Worm (Caenorhabditis elegans) whole organism, L4 larva: ENCODE measurements around the gene twk-44.

Source experiments
- F26F4.8 ChIP-seq: fragments of 200-800 bp; sonication (Bioruptor generic); conservative IDR thresholded peaks from 2 replicates; pipeline ENCODE4 v1.3.6; 2022; ENCODE audit warnings: missing genetic modification characterization, missing compliant biosample characterization
- F49E8.2 ChIP-seq: sonication (generic microtip); optimal IDR thresholded peaks from 2 replicates; lab custom pipeline; 2016; ENCODE audit warnings: missing compliant biosample characterization, mild to moderate bottlenecking, missing genetic modification characterization, borderline replicate concordance
- R02D3.7 ChIP-seq: fragments of 150-350 bp; sonication (generic microtip); optimal IDR thresholded peaks from 3 replicates; lab custom pipeline; 2014; ENCODE audit warnings: missing biosample characterization, missing genetic modification characterization
- T26A8.4 ChIP-seq: fragments of 200-800 bp; sonication (Bioruptor generic); IDR thresholded peaks from 2 replicates; pipeline ENCODE4 v1.3.6; 2022; ENCODE audit warnings: missing genetic modification characterization, missing compliant biosample characterization
- Y48G9A.11 ChIP-seq: fragments of 200-800 bp; sonication (Bioruptor generic); IDR thresholded peaks from 2 replicates; pipeline ENCODE4 v1.3.6; 2022; ENCODE audit warnings: missing genetic modification reagents, missing genetic modification characterization, missing compliant biosample characterization
- Y5F2A.4 ChIP-seq: fragments of 200-800 bp; sonication (Bioruptor generic); optimal IDR thresholded peaks from 2 replicates; lab custom pipeline; 2018; ENCODE audit warnings: mild to moderate bottlenecking, missing genetic modification characterization, missing compliant biosample characterization
- ZK337.2 ChIP-seq: fragments of 200-800 bp; sonication (Bioruptor generic); IDR thresholded peaks from 2 replicates; pipeline ENCODE4 v1.3.6; 2022; ENCODE audit warnings: missing genetic modification reagents, missing genetic modification characterization, missing compliant biosample characterization
- aha-1 ChIP-seq: fragments of 150-350 bp; peaks from one replicate; lab custom pipeline; 2014; ENCODE audit warnings: missing biosample characterization, missing genetic modification characterization
- ceh-20 ChIP-seq: fragments of 200-800 bp; sonication (Bioruptor generic); IDR thresholded peaks from 2 replicates; pipeline ENCODE4 v1.3.6; 2022; ENCODE audit warnings: missing genetic modification reagents, missing genetic modification characterization, missing compliant biosample characterization
- ctbp-1 ChIP-seq: fragments of 200-800 bp; sonication (Bioruptor generic); IDR thresholded peaks from 2 replicates; pipeline ENCODE4 v1.3.6; 2022; ENCODE audit warnings: missing genetic modification reagents, missing genetic modification characterization, missing compliant biosample characterization
- daf-12 ChIP-seq: fragments of 150-350 bp; optimal IDR thresholded peaks from 2 replicates; lab custom pipeline; 2014; ENCODE audit warnings: missing biosample characterization, missing genetic modification reagents, missing genetic modification characterization
- daf-16 ChIP-seq, 3 experiments: sonication (generic microtip); optimal IDR thresholded peaks; 2 replicates each; lab custom pipeline; 2016 to 2017; ENCODE audit warnings: missing genetic modification characterization in 3 of 3, missing genetic modification reagents in 3 of 3, mild to moderate bottlenecking in 2 of 3, missing compliant biosample characterization in 2 of 3, missing biosample characterization in 1 of 3, moderate library complexity in 1 of 3
- daf-19 ChIP-seq: fragments of 200-800 bp; sonication (Bioruptor generic); conservative IDR thresholded peaks from 2 replicates; pipeline ENCODE4 v1.3.6; 2022; ENCODE audit warnings: missing genetic modification characterization, missing compliant biosample characterization
- dmd-8 ChIP-seq: fragments of 200-800 bp; sonication (Bioruptor generic); IDR thresholded peaks from 2 replicates; pipeline ENCODE4 v1.3.6; 2022; ENCODE audit warnings: missing genetic modification characterization, missing compliant biosample characterization
- duxl-1 ChIP-seq: sonication (generic microtip); optimal IDR thresholded peaks from 2 replicates; lab custom pipeline; 2016; ENCODE audit warnings: mild to moderate bottlenecking, missing genetic modification characterization, moderate library complexity, missing compliant biosample characterization; ENCODE audit not compliant: poor library complexity
- dve-1 ChIP-seq: sonication (generic microtip); optimal IDR thresholded peaks from 2 replicates; lab custom pipeline; 2017; ENCODE audit warnings: antibody characterized with exemption, mild to moderate bottlenecking, missing genetic modification characterization, missing compliant biosample characterization; ENCODE audit not compliant: insufficient read depth
- egl-27 ChIP-seq: sonication (generic microtip); optimal IDR thresholded peaks from 3 replicates; lab custom pipeline; 2017; ENCODE audit warnings: missing biosample characterization, missing genetic modification reagents, missing genetic modification characterization
- fos-1 ChIP-seq: fragments of 150-350 bp; optimal IDR thresholded peaks from 2 replicates; lab custom pipeline; 2014; ENCODE audit warnings: missing biosample characterization, missing genetic modification characterization
- gei-8 ChIP-seq: fragments of 200-800 bp; sonication (Bioruptor generic); optimal IDR thresholded peaks from 2 replicates; lab custom pipeline; 2018; ENCODE audit warnings: mild to moderate bottlenecking, missing genetic modification characterization, missing compliant biosample characterization
- hif-1 ChIP-seq, 2 experiments: sonication (generic microtip); optimal IDR thresholded peaks; 2 replicates each; lab custom pipeline; 2016 to 2017; ENCODE audit warnings: missing compliant biosample characterization in 2 of 2, missing genetic modification characterization in 2 of 2, missing genetic modification reagents in 2 of 2, missing genotype in 2 of 2, mild to moderate bottlenecking in 1 of 2
- hmg-1.1 ChIP-seq: fragments of 200-800 bp; sonication (Bioruptor generic); IDR thresholded peaks from 2 replicates; pipeline ENCODE4 v1.3.6; 2022; ENCODE audit warnings: missing genetic modification reagents, missing genetic modification characterization, missing compliant biosample characterization
- lim-7 ChIP-seq: fragments of 200-800 bp; sonication (Bioruptor generic); IDR thresholded peaks from 2 replicates; pipeline ENCODE4 v1.3.6; 2022; ENCODE audit warnings: missing genetic modification characterization, missing compliant biosample characterization
- lin-39 ChIP-seq: fragments of 150-350 bp; optimal IDR thresholded peaks from 2 replicates; lab custom pipeline; 2014; ENCODE audit warnings: missing biosample characterization, missing genetic modification reagents, missing genetic modification characterization
- lir-3 ChIP-seq: sonication (generic microtip); optimal IDR thresholded peaks from 2 replicates; lab custom pipeline; 2016; ENCODE audit warnings: mild to moderate bottlenecking, missing genetic modification characterization, missing compliant biosample characterization
- madf-5 ChIP-seq, 2 experiments: fragments of 200-800 bp; sonication (Bioruptor generic); IDR thresholded peaks; 2 replicates each; pipeline ENCODE4 v1.3.6; 2022; ENCODE audit warnings: missing compliant biosample characterization in 2 of 2, missing genetic modification characterization in 2 of 2
- madf-9 ChIP-seq: fragments of 200-800 bp; sonication (Bioruptor generic); conservative IDR thresholded peaks from 2 replicates; pipeline ENCODE4 v1.3.6; 2022; ENCODE audit warnings: missing genetic modification reagents, missing genetic modification characterization, missing compliant biosample characterization
- mxl-3 ChIP-seq: fragments of 200-800 bp; sonication (Bioruptor generic); optimal IDR thresholded peaks from 2 replicates; lab custom pipeline; 2018; ENCODE audit warnings: mild to moderate bottlenecking, missing genetic modification characterization, missing compliant biosample characterization
- nhr-102 ChIP-seq: sonication (generic microtip); optimal IDR thresholded peaks from 2 replicates; lab custom pipeline; 2016; ENCODE audit warnings: mild to moderate bottlenecking, missing genetic modification characterization, moderate library complexity, missing compliant biosample characterization
- nhr-11 ChIP-seq: fragments of 150-350 bp; optimal IDR thresholded peaks from 2 replicates; lab custom pipeline; 2014; ENCODE audit warnings: missing biosample characterization, missing genetic modification characterization
- nhr-237 ChIP-seq: sonication (generic microtip); optimal IDR thresholded peaks from 2 replicates; lab custom pipeline; 2017; ENCODE audit warnings: missing biosample characterization, missing genetic modification characterization
- nhr-25 ChIP-seq: sonication (generic microtip); optimal IDR thresholded peaks from 2 replicates; lab custom pipeline; 2017; ENCODE audit warnings: missing genetic modification characterization, mild to moderate bottlenecking, missing compliant biosample characterization, antibody characterized with exemption, moderate library complexity, borderline replicate concordance; ENCODE audit not compliant: insufficient read depth
- nhr-42 ChIP-seq: fragments of 200-800 bp; sonication (Bioruptor generic); IDR thresholded peaks from 2 replicates; pipeline ENCODE4 v1.3.6; 2022; ENCODE audit warnings: missing genetic modification characterization, missing compliant biosample characterization
- nhr-48 ChIP-seq: sonication (generic microtip); optimal IDR thresholded peaks from 2 replicates; lab custom pipeline; 2016; ENCODE audit warnings: mild to moderate bottlenecking, missing genetic modification characterization, missing compliant biosample characterization
- nhr-76 ChIP-seq: fragments of 150-350 bp; optimal IDR thresholded peaks from 2 replicates; lab custom pipeline; 2014; ENCODE audit warnings: missing biosample characterization, missing genetic modification characterization
- pha-4 ChIP-seq, 2 experiments: fragments of 150-350 bp in 1 of 2; fragments of 200-800 bp in 1 of 2; sonication (Bioruptor generic) in 1 of 2; IDR thresholded peaks in 1 of 2; optimal IDR thresholded peaks in 1 of 2; 2 replicates each; pipeline versions ENCODE4 v1.3.6 to Lab custom; 2014 to 2022; ENCODE audit warnings: missing genetic modification characterization in 2 of 2, missing genetic modification reagents in 2 of 2, missing biosample characterization in 1 of 2, missing compliant biosample characterization in 1 of 2
- php-3 ChIP-seq: fragments of 200-800 bp; sonication (Bioruptor generic); IDR thresholded peaks from 2 replicates; pipeline ENCODE4 v1.3.6; 2022; ENCODE audit warnings: missing genetic modification reagents, missing genetic modification characterization, missing compliant biosample characterization
- rbr-2 ChIP-seq: sonication (generic microtip); optimal IDR thresholded peaks from 2 replicates; lab custom pipeline; 2016; ENCODE audit warnings: missing genotype, missing genetic modification characterization, missing compliant biosample characterization
- saeg-2 ChIP-seq: fragments of 200-800 bp; sonication (Bioruptor generic); IDR thresholded peaks from 2 replicates; pipeline ENCODE4 v1.3.6; 2022; ENCODE audit warnings: missing genetic modification reagents, missing genetic modification characterization, missing compliant biosample characterization
- sdz-12 ChIP-seq: fragments of 200-800 bp; sonication (Bioruptor generic); optimal IDR thresholded peaks from 2 replicates; lab custom pipeline; 2018; ENCODE audit warnings: mild to moderate bottlenecking, missing genetic modification characterization, missing compliant biosample characterization
- skn-1 ChIP-seq: fragments of 150-350 bp; optimal IDR thresholded peaks from 2 replicates; lab custom pipeline; 2014; ENCODE audit warnings: missing biosample characterization, missing genetic modification characterization
- snpc-1.2 ChIP-seq: fragments of 200-800 bp; sonication (Bioruptor generic); IDR thresholded peaks from 2 replicates; pipeline ENCODE4 v1.3.6; 2022; ENCODE audit warnings: missing genetic modification reagents, missing genetic modification characterization, missing compliant biosample characterization
- spr-1 ChIP-seq: sonication (generic microtip); optimal IDR thresholded peaks from 2 replicates; lab custom pipeline; 2016; ENCODE audit warnings: mild to moderate bottlenecking, missing genetic modification characterization, missing compliant biosample characterization
- tra-1 ChIP-seq: fragments of 200-800 bp; sonication (Bioruptor generic); IDR thresholded peaks from 2 replicates; pipeline ENCODE4 v1.3.6; 2022; ENCODE audit warnings: missing genetic modification reagents, missing genetic modification characterization, missing compliant biosample characterization
- unc-130 ChIP-seq: sonication (generic microtip); optimal IDR thresholded peaks from 2 replicates; lab custom pipeline; 2016; ENCODE audit warnings: missing genetic modification reagents, missing genetic modification characterization, missing compliant biosample characterization
- unc-39 ChIP-seq: sonication (generic microtip); optimal IDR thresholded peaks from 2 replicates; lab custom pipeline; 2017; ENCODE audit warnings: missing biosample characterization, missing genetic modification characterization
- vab-7 ChIP-seq: fragments of 200-800 bp; sonication (Bioruptor generic); IDR thresholded peaks from 2 replicates; pipeline ENCODE4 v1.3.6; 2022; ENCODE audit warnings: missing genetic modification reagents, missing genetic modification characterization, missing compliant biosample characterization
- zag-1 ChIP-seq: fragments of 150-350 bp; optimal IDR thresholded peaks from 2 replicates; lab custom pipeline; 2014; ENCODE audit warnings: missing biosample characterization, missing genetic modification characterization
- zip-11 ChIP-seq: fragments of 200-800 bp; sonication (Bioruptor generic); IDR thresholded peaks from 2 replicates; pipeline ENCODE4 v1.3.6; 2022; ENCODE audit warnings: missing genetic modification characterization, missing compliant biosample characterization
- zip-2 ChIP-seq: fragments of 150-350 bp; optimal IDR thresholded peaks from 2 replicates; lab custom pipeline; 2014; ENCODE audit warnings: missing biosample characterization, missing genetic modification characterization

twk-44 gene

ce11 chrX:11645517-11645916 lies 18.6 kb upstream of the twk-44 start (continued):
- TF ChIP-seq snpc-1.2 (GFP tag; lab: Robert Waterston, UW), result no peak; the same call in 1 of the 2 replicates
- TF ChIP-seq nhr-11, result no peak
- TF ChIP-seq aha-1, result no peak
- TF ChIP-seq vab-7 (GFP tag; lab: Robert Waterston, UW), result peak; percentile 72
- peak; percentile 24 for TF ChIP-seq sdz-12
- TF ChIP-seq daf-16 (GFP tag; optimal IDR thresholded peaks at IDR 0.05; lab: Kevin White, UChicago), result peak; percentile 24 to 73
- TF ChIP-seq daf-16 (tag; optimal IDR thresholded peaks at IDR 0.05; lab: Kevin White, UChicago), result no peak
- TF ChIP-seq nhr-76, result no peak
- peak; percentile 73; the same call in 1 of the 2 replicates for TF ChIP-seq dmd-8 (GFP tag; lab: Robert Waterston, UW)
- no peak for TF ChIP-seq gei-8 (GFP tag; lab: Kevin White, UChicago)
- no peak for TF ChIP-seq zip-11
- TF ChIP-seq lir-3, result peak; percentile 56
- TF ChIP-seq tra-1 (GFP tag; lab: Robert Waterston, UW), result peak; percentile 57; the same call in 1 of the 2 replicates
- no peak for TF ChIP-seq skn-1 (tag; lab: Kevin White, UChicago)
- 0 out of 2 replicates have a peak, but pooled peaks have one; percentile 39 for TF ChIP-seq nhr-42
- no peak for TF ChIP-seq saeg-2 (GFP tag; lab: Robert Waterston, UW)
- no peak for TF ChIP-seq zag-1 (tag; lab: Kevin White, UChicago)
- TF ChIP-seq nhr-25 (tag; lab: Kevin White, UChicago), result peak; percentile 26
- no peak for TF ChIP-seq fos-1 (tag; lab: Kevin White, UChicago)
- TF ChIP-seq F26F4.8 (GFP tag; lab: Robert Waterston, UW), result peak; percentile 61; the same call in 1 of the 2 replicates
- peak in 1 of 2 experiments; percentile 24 for TF ChIP-seq hif-1 (tag; optimal IDR thresholded peaks at IDR 0.05; lab: Kevin White, UChicago)
- peak; percentile 67 for TF ChIP-seq hmg-1.1 (GFP tag; lab: Robert Waterston, UW)
- TF ChIP-seq rbr-2 (tag; lab: Kevin White, UChicago), result peak; percentile 33
- peak; percentile 35 for TF ChIP-seq nhr-48 (tag; lab: Kevin White, UChicago)
- TF ChIP-seq pha-4 (GFP tag; IDR thresholded peaks at IDR 0.05; lab: Robert Waterston, UW), result peak; percentile 77; the same call in 1 of the 2 replicates
- TF ChIP-seq pha-4 (tag; optimal IDR thresholded peaks at IDR 0.05; lab: Kevin White, UChicago), result no peak
- TF ChIP-seq ceh-20 (GFP tag; lab: Robert Waterston, UW), result peak; percentile 54; the same call in 1 of the 2 replicates
- TF ChIP-seq T26A8.4 (GFP tag; lab: Robert Waterston, UW), result peak; percentile 80
- peak; percentile 33; the same call in 1 of the 2 replicates for TF ChIP-seq php-3 (GFP tag; lab: Robert Waterston, UW)
- peak; percentile 43 for TF ChIP-seq duxl-1 (tag; lab: Kevin White, UChicago)
- TF ChIP-seq spr-1 (tag; lab: Kevin White, UChicago), result peak; percentile 3
- TF ChIP-seq egl-27 (tag; lab: Kevin White, UChicago), result no peak
- TF ChIP-seq mxl-3 (GFP tag; lab: Kevin White, UChicago), result no peak
- TF ChIP-seq ZK337.2 (GFP tag; lab: Robert Waterston, UW), result 0 out of 2 replicates have a peak, but pooled peaks have one; percentile 29
- TF ChIP-seq madf-5 (GFP tag; IDR thresholded peaks at IDR 0.05; lab: Robert Waterston, UW), result 0 out of 4 replicates have a peak, but pooled peaks have one; percentile 14 to 76
- peak; percentile 60; the same call in 1 of the 2 replicates for TF ChIP-seq Y48G9A.11
- TF ChIP-seq dve-1 (tag; lab: Kevin White, UChicago), result peak; percentile 31
- no peak for TF ChIP-seq lin-39 (tag; lab: Kevin White, UChicago)
- TF ChIP-seq nhr-102, result peak; percentile 54
- peak; percentile 62; the same call in 1 of the 2 replicates for TF ChIP-seq madf-9
- TF ChIP-seq lim-7 (GFP tag; lab: Robert Waterston, UW), result peak; percentile 87
- no peak for TF ChIP-seq zip-2 (tag; lab: Kevin White, UChicago)
- TF ChIP-seq R02D3.7 (tag; lab: Kevin White, UChicago), result no peak
- TF ChIP-seq F49E8.2, result no peak
- TF ChIP-seq Y5F2A.4 (GFP tag; lab: Kevin White, UChicago), result no peak
- no peak for TF ChIP-seq unc-39 (tag; lab: Kevin White, UChicago)
- no peak for TF ChIP-seq daf-12 (tag; lab: Kevin White, UChicago)
- peak; percentile 44; the same call in 1 of the 2 replicates for TF ChIP-seq daf-19 (GFP tag; lab: Robert Waterston, UW)
- TF ChIP-seq ctbp-1 (GFP tag; lab: Robert Waterston, UW), result peak; percentile 54; the same call in 1 of the 2 replicates
- TF ChIP-seq nhr-237 (tag; lab: Kevin White, UChicago), result no peak
- TF ChIP-seq unc-130 (GFP tag; lab: Kevin White, UChicago), result no peak
